Worm (Caenorhabditis elegans) whole organism, L1 larva: Measurements from ENCODE around the gene fbxa-219.

ENCODE experiments used
- F16B12.6 ChIP-seq: fragments of 150-350 bp; optimal IDR thresholded peaks from 2 replicates; lab custom pipeline; 2014; ENCODE audit warnings: missing biosample characterization, missing genetic modification characterization
- Y116A8C.19 ChIP-seq: sonication (generic microtip); optimal IDR thresholded peaks from 2 replicates; lab custom pipeline; 2016; ENCODE audit warnings: missing compliant biosample characterization, missing genetic modification characterization, borderline replicate concordance
- aha-1 ChIP-seq: fragments of 150-350 bp; optimal IDR thresholded peaks from 2 replicates; lab custom pipeline; 2014; ENCODE audit warnings: missing biosample characterization, missing genetic modification characterization
- aly-2 ChIP-seq: fragments of 150-350 bp; optimal IDR thresholded peaks from 2 replicates; lab custom pipeline; 2014; ENCODE audit warnings: missing biosample characterization, missing genetic modification characterization
- blmp-1 ChIP-seq: fragments of 150-350 bp; optimal IDR thresholded peaks from 2 replicates; lab custom pipeline; 2014; ENCODE audit warnings: missing biosample characterization, missing genetic modification characterization
- ceh-88 ChIP-seq: fragments of 200-800 bp; sonication (Bioruptor generic); IDR thresholded peaks from 2 replicates; pipeline ENCODE4 v1.3.6; 2022; ENCODE audit warnings: missing genetic modification characterization, missing compliant biosample characterization
- ceh-90 ChIP-seq: sonication (generic microtip); optimal IDR thresholded peaks from 2 replicates; lab custom pipeline; 2016; ENCODE audit warnings: missing genetic modification characterization, missing compliant biosample characterization
- dsc-1 ChIP-seq: sonication (generic microtip); optimal IDR thresholded peaks from 2 replicates; lab custom pipeline; 2016; ENCODE audit warnings: mild to moderate bottlenecking, missing genetic modification characterization, missing compliant biosample characterization
- efl-1 ChIP-seq, 4 experiments: fragments of 150-350 bp; optimal IDR thresholded peaks in 3 of 4; peaks in 1 of 4; 1 replicate in 1 of 4; 2 replicates in 3 of 4; lab custom pipeline; 2014; ENCODE audit warnings: missing biosample characterization in 2 of 4, missing genetic modification characterization in 2 of 4, missing genetic modification reagents in 2 of 4
- egl-13 ChIP-seq: sonication (generic microtip); optimal IDR thresholded peaks from 2 replicates; lab custom pipeline; 2016; ENCODE audit warnings: missing genotype, missing genetic modification reagents, missing genetic modification characterization, missing compliant biosample characterization
- elt-2 ChIP-seq: sonication (generic microtip); optimal IDR thresholded peaks from 2 replicates; lab custom pipeline; 2016; ENCODE audit warnings: missing genetic modification characterization, mild to moderate bottlenecking, inconsistent platforms, missing compliant biosample characterization, missing genetic modification reagents
- elt-3 ChIP-seq, 6 experiments: fragments of 150-350 bp in 1 of 6; sonication (generic microtip); optimal IDR thresholded peaks; 2 replicates each; lab custom pipeline; 2017 to 2018; ENCODE audit warnings: missing biosample characterization in 6 of 6, missing genetic modification characterization in 6 of 6, inconsistent platforms in 1 of 6
- ets-5 ChIP-seq: fragments of 200-800 bp; sonication (Bioruptor generic); IDR thresholded peaks from 2 replicates; pipeline ENCODE4 v1.3.6; 2022; ENCODE audit warnings: missing genetic modification characterization, missing compliant biosample characterization
- hlh-17 ChIP-seq: fragments of 200-800 bp; sonication (Bioruptor generic); optimal IDR thresholded peaks from 2 replicates; lab custom pipeline; 2018; ENCODE audit warnings: missing genetic modification characterization, mild to moderate bottlenecking, missing compliant biosample characterization, moderate library complexity, borderline replicate concordance
- irx-1 ChIP-seq: sonication (generic microtip); optimal IDR thresholded peaks from 2 replicates; lab custom pipeline; 2016; ENCODE audit warnings: missing genetic modification characterization, missing compliant biosample characterization
- isw-1 ChIP-seq: fragments of 200-800 bp; sonication (Bioruptor generic); IDR thresholded peaks from 2 replicates; pipeline ENCODE4 v1.3.6; 2022; ENCODE audit warnings: missing genetic modification characterization, missing compliant biosample characterization
- lin-13 ChIP-seq: fragments of 150-350 bp; optimal IDR thresholded peaks from 2 replicates; lab custom pipeline; 2014; ENCODE audit warnings: missing biosample characterization, missing genetic modification reagents, missing genetic modification characterization
- lin-15B ChIP-seq: fragments of 150-350 bp; sonication (generic microtip); optimal IDR thresholded peaks from 3 replicates; lab custom pipeline; 2014; ENCODE audit warnings: missing biosample characterization, missing genetic modification characterization
- lin-35 ChIP-seq, 2 experiments: fragments of 150-350 bp; optimal IDR thresholded peaks; 2 replicates each; lab custom pipeline; 2014; ENCODE audit warnings: missing biosample characterization in 2 of 2, missing genetic modification characterization in 2 of 2, missing genetic modification reagents in 2 of 2
- mab-9 ChIP-seq: fragments of 200-800 bp; sonication (Bioruptor generic); IDR thresholded peaks from 2 replicates; pipeline ENCODE4 v1.3.6; 2022; ENCODE audit warnings: missing genetic modification reagents, missing genetic modification characterization, missing compliant biosample characterization
- nhr-12 ChIP-seq: sonication (generic microtip); optimal IDR thresholded peaks from 2 replicates; lab custom pipeline; 2017; ENCODE audit warnings: missing biosample characterization, missing genetic modification characterization
- nhr-28 ChIP-seq: fragments of 150-350 bp; optimal IDR thresholded peaks from 2 replicates; lab custom pipeline; 2014; ENCODE audit warnings: missing biosample characterization, missing genetic modification characterization
- nhr-47 ChIP-seq: sonication (generic microtip); optimal IDR thresholded peaks from 2 replicates; lab custom pipeline; 2016; ENCODE audit warnings: mild to moderate bottlenecking, missing genetic modification characterization, moderate library complexity, missing compliant biosample characterization
- nhr-85 ChIP-seq: sonication (generic microtip); peaks from one replicate; lab custom pipeline; 2016; ENCODE audit warnings: missing genetic modification characterization, inconsistent platforms, missing compliant biosample characterization
- pqm-1 ChIP-seq: sonication (generic microtip); optimal IDR thresholded peaks from 3 replicates; lab custom pipeline; 2017; ENCODE audit warnings: missing biosample characterization, missing genetic modification characterization
- rnt-1 ChIP-seq: sonication (generic microtip); optimal IDR thresholded peaks from 2 replicates; lab custom pipeline; 2016; ENCODE audit warnings: mild to moderate bottlenecking, missing genetic modification characterization, moderate library complexity, missing compliant biosample characterization
- snpc-4 ChIP-seq: fragments of 150-350 bp; optimal IDR thresholded peaks from 2 replicates; lab custom pipeline; 2014; ENCODE audit warnings: missing biosample characterization, missing genetic modification characterization
- snu-23 ChIP-seq: sonication (generic microtip); optimal IDR thresholded peaks from 2 replicates; lab custom pipeline; 2016; ENCODE audit warnings: missing genetic modification characterization, missing compliant biosample characterization
- sptf-1 ChIP-seq: fragments of 150-350 bp; optimal IDR thresholded peaks from 2 replicates; lab custom pipeline; 2014; ENCODE audit warnings: missing biosample characterization, missing genetic modification characterization
- sup-37 ChIP-seq: fragments of 200-800 bp; sonication (Bioruptor generic); optimal IDR thresholded peaks from 2 replicates; lab custom pipeline; 2018; ENCODE audit warnings: mild to moderate bottlenecking, missing genetic modification characterization, missing compliant biosample characterization
- tbx-2 ChIP-seq: sonication (generic microtip); optimal IDR thresholded peaks from 2 replicates; lab custom pipeline; 2016; ENCODE audit warnings: missing genetic modification characterization, missing compliant biosample characterization
- unc-130 ChIP-seq: fragments of 150-350 bp; optimal IDR thresholded peaks from 2 replicates; lab custom pipeline; 2017; ENCODE audit warnings: missing biosample characterization, missing genetic modification characterization, inconsistent platforms
- unc-30 ChIP-seq: sonication (generic microtip); optimal IDR thresholded peaks from 2 replicates; lab custom pipeline; 2017; ENCODE audit warnings: missing biosample characterization, missing genetic modification characterization
- unc-62 ChIP-seq: fragments of 150-350 bp; optimal IDR thresholded peaks from 2 replicates; lab custom pipeline; 2014; ENCODE audit warnings: missing biosample characterization, missing genetic modification reagents, missing genetic modification characterization
- unc-86 ChIP-seq: sonication (generic microtip); optimal IDR thresholded peaks from 2 replicates; lab custom pipeline; 2016; ENCODE audit warnings: missing genetic modification characterization, missing compliant biosample characterization
- zag-1 ChIP-seq: fragments of 150-350 bp; optimal IDR thresholded peaks from 2 replicates; lab custom pipeline; 2014; ENCODE audit warnings: missing biosample characterization, missing genetic modification characterization
- ztf-11 ChIP-seq, 2 experiments: sonication (generic microtip); optimal IDR thresholded peaks; 2 replicates each; lab custom pipeline; 2016 to 2017; ENCODE audit warnings: missing genetic modification characterization in 2 of 2, missing biosample characterization in 1 of 2, missing compliant biosample characterization in 1 of 2

Gene fbxa-219

ce11 chrIII:2291139-2291538 is at the start of gene fbxa-219:
Gene fbxa-219 (plus strand): TSS chrIII:2291415.
- TF ChIP-seq lin-35 (GFP tag; optimal IDR thresholded peaks at IDR 0.05; lab: Kevin White, UChicago) (peak in 1 of 2 experiments; percentile 45), blmp-1 (no peak), elt-2 (tag; lab: Kevin White, UChicago) (peak; percentile 32)
- TF ChIP-seq, all 84 proteins: peak for 2

- TF ChIP-seq snpc-4 (tag; lab: Kevin White, UChicago) (no peak), ceh-90 (no peak), F16B12.6 (tag; lab: Kevin White, UChicago) (no peak), lin-15B (tag; lab: Kevin White, UChicago) (no peak), elt-3 (tag; optimal IDR thresholded peaks at IDR 0.05; lab: Kevin White, UChicago) (no peak), zag-1 (tag; lab: Kevin White, UChicago) (no peak), egl-13 (no peak), nhr-12 (tag; lab: Kevin White, UChicago) (no peak), rnt-1 (tag; lab: Kevin White, UChicago) (no peak), sup-37 (no peak), irx-1 (tag; lab: Kevin White, UChicago) (no peak), aly-2 (tag; lab: Kevin White, UChicago) (no peak), unc-86 (no peak), snu-23 (GFP tag; lab: Kevin White, UChicago) (no peak)
Measured at ce11 chrIII:2243617-2244016, 47.6 kb upstream of the fbxa-219 start.

ce11 chrIII:2245727-2246126 is 45.5 kb upstream of the fbxa-219 start, which contains the start of gene srd-67:
Gene srd-67 (minus strand): TSS chrIII:2245827.
- TF ChIP-seq nhr-85 (tag; lab: Kevin White, UChicago), result no peak
- TF ChIP-seq Y116A8C.19, result no peak
- TF ChIP-seq ceh-88 (GFP tag; lab: Robert Waterston, UW), result no peak
- TF ChIP-seq sup-37, result no peak
- no peak for TF ChIP-seq efl-1 (optimal IDR thresholded peaks at IDR 0.05; lab: Kevin White, UChicago)
- no peak for TF ChIP-seq efl-1 (GFP tag; optimal IDR thresholded peaks at IDR 0.05 in 1 of 2; lab: Kevin White, UChicago)
- no peak for TF ChIP-seq unc-62 (GFP tag; lab: Kevin White, UChicago)
- TF ChIP-seq sptf-1, result no peak
- no peak for TF ChIP-seq lin-13 (GFP tag; lab: Kevin White, UChicago)
- TF ChIP-seq isw-1 (GFP tag; lab: Robert Waterston, UW), result no peak
- TF ChIP-seq nhr-28 (tag; lab: Kevin White, UChicago), result no peak
- TF ChIP-seq pqm-1 (tag; lab: Kevin White, UChicago), result no peak
- no peak for TF ChIP-seq unc-130
- TF ChIP-seq tbx-2 (tag; lab: Kevin White, UChicago), result no peak

ce11 chrIII:2251348-2251747 is 39.9 kb upstream of the fbxa-219 start, which contains the start of gene fbxa-7:
Gene fbxa-7 (minus strand): TSS chrIII:2251448.
- TF ChIP-seq nhr-47 (tag; lab: Kevin White, UChicago), result no peak
- no peak for TF ChIP-seq ztf-11 (tag; optimal IDR thresholded peaks at IDR 0.05; lab: Kevin White, UChicago)
- TF ChIP-seq ceh-88 (GFP tag; lab: Robert Waterston, UW), result no peak
- TF ChIP-seq ets-5, result no peak
- TF ChIP-seq efl-1 (optimal IDR thresholded peaks at IDR 0.05; lab: Kevin White, UChicago), result no peak
- no peak for TF ChIP-seq efl-1 (GFP tag; optimal IDR thresholded peaks at IDR 0.05 in 1 of 2; lab: Kevin White, UChicago)
- TF ChIP-seq dsc-1 (tag; lab: Kevin White, UChicago), result no peak
- no peak for TF ChIP-seq mab-9 (GFP tag; lab: Robert Waterston, UW)
- no peak for TF ChIP-seq unc-30 (tag; lab: Kevin White, UChicago)
- TF ChIP-seq hlh-17, result no peak
- no peak for TF ChIP-seq aha-1 (tag; lab: Kevin White, UChicago)
- no peak for TF ChIP-seq unc-62 (GFP tag; lab: Kevin White, UChicago)
- TF ChIP-seq sup-37, result no peak
